Worm (Caenorhabditis elegans) whole organism, young adult: Measurements from ENCODE around the gene spd-3.

Experiments used
- D2030.7 ChIP-seq: fragments of 200-800 bp; sonication (Bioruptor generic); IDR thresholded peaks from 2 replicates; pipeline ENCODE4 v1.3.6; 2022; ENCODE audit warnings: missing genetic modification reagents, missing genetic modification characterization, missing compliant biosample characterization
- T07F8.4 ChIP-seq: sonication (generic microtip); optimal IDR thresholded peaks from 2 replicates; lab custom pipeline; 2016; ENCODE audit warnings: mild to moderate bottlenecking, missing genetic modification characterization, moderate library complexity, missing compliant biosample characterization
- Y95B8A.8 ChIP-seq: fragments of 200-800 bp; sonication (Bioruptor generic); IDR thresholded peaks from 2 replicates; pipeline ENCODE4 v1.3.6; 2022; ENCODE audit warnings: missing genetic modification reagents, missing genetic modification characterization, missing compliant biosample characterization
- akir-1 ChIP-seq: fragments of 200-800 bp; sonication (Bioruptor generic); optimal IDR thresholded peaks from 2 replicates; lab custom pipeline; 2018; ENCODE audit warnings: mild to moderate bottlenecking, missing genetic modification characterization, moderate library complexity, missing compliant biosample characterization
- attf-6 ChIP-seq: fragments of 200-800 bp; sonication (Bioruptor generic); IDR thresholded peaks from 2 replicates; pipeline ENCODE4 v1.3.6; 2022; ENCODE audit warnings: missing genetic modification reagents, missing genetic modification characterization, missing compliant biosample characterization
- ceh-100 ChIP-seq: fragments of 200-800 bp; sonication (Bioruptor generic); IDR thresholded peaks from 2 replicates; pipeline ENCODE4 v1.3.6; 2022; ENCODE audit warnings: missing genetic modification reagents, missing genetic modification characterization, missing compliant biosample characterization
- hsf-1 ChIP-seq: fragments of 200-800 bp; sonication (Bioruptor generic); IDR thresholded peaks from 2 replicates; pipeline ENCODE4 v1.3.6; 2022; ENCODE audit warnings: missing genetic modification reagents, missing genetic modification characterization, missing compliant biosample characterization
- let-607 ChIP-seq, 2 experiments: fragments of 200-800 bp in 1 of 2; sonication (Bioruptor generic) in 1 of 2; sonication (generic microtip) in 1 of 2; optimal IDR thresholded peaks; 2 replicates each; lab custom pipeline; 2016 to 2018; ENCODE audit warnings: mild to moderate bottlenecking in 2 of 2, missing compliant biosample characterization in 2 of 2, missing genetic modification characterization in 2 of 2, moderate library complexity in 2 of 2, missing genotype in 1 of 2
- nfya-2 ChIP-seq: fragments of 200-800 bp; sonication (Bioruptor generic); IDR thresholded peaks from 2 replicates; pipeline ENCODE4 v1.3.6; 2022; ENCODE audit warnings: missing genetic modification reagents, missing genetic modification characterization, missing compliant biosample characterization
- ztf-26 ChIP-seq: sonication (generic microtip); optimal IDR thresholded peaks from 2 replicates; lab custom pipeline; 2017; ENCODE audit warnings: missing genetic modification characterization, missing compliant biosample characterization
- ztf-6 ChIP-seq: fragments of 200-800 bp; sonication (Bioruptor generic); IDR thresholded peaks from 2 replicates; pipeline ENCODE4 v1.3.6; 2022; ENCODE audit warnings: missing genetic modification reagents, missing genetic modification characterization, missing compliant biosample characterization

The spd-3 gene

DNA sequence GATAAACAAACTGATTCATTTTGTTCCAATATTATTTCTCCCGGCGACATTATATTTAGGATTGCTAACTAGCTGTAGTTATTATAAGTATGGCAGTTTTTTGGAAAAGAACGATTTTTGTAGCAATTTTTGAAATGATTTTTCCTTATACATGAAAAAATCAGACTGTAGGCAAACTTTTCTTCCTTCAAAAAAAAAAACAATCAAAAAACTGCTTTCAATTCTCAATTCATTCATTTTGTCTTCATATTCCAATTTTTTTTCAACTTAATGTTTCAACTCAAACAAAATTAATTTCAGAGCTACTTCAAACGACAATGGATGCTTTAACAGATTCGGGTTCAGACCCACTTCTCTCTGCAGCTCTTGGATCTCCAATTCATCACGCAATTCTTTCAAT is 49.3 kb downstream of the spd-3 start, which contains the start of gene ceh-48:
Gene ceh-48 (plus strand): TSS at position 301 of the 400 bp plus-strand sequence.
- TF ChIP-seq let-607 (tag; optimal IDR thresholded peaks at IDR 0.05; lab: Kevin White, UChicago) (no peak), ceh-100 (GFP tag; lab: Robert Waterston, UW) (no peak), hsf-1 (no peak), nfya-2 (GFP tag; lab: Robert Waterston, UW) (no peak), D2030.7 (no peak), Y95B8A.8 (GFP tag; lab: Robert Waterston, UW) (no peak), attf-6 (GFP tag; lab: Robert Waterston, UW) (no peak), ztf-26 (no peak), ztf-6 (GFP tag; lab: Robert Waterston, UW) (no peak), T07F8.4 (no peak), akir-1 (no peak)
